Worm (Caenorhabditis elegans) whole organism, late embryonic: ENCODE data around the gene hacd-1.

ENCODE experiments used
- F13H6.1 ChIP-seq: sonication (generic microtip); optimal IDR thresholded peaks from 2 replicates; lab custom pipeline; 2016; ENCODE audit warnings: missing genetic modification characterization, missing compliant biosample characterization
- K02D7.2 ChIP-seq: sonication (generic microtip); optimal IDR thresholded peaks from 2 replicates; lab custom pipeline; 2017; ENCODE audit warnings: mild to moderate bottlenecking, missing genetic modification characterization, missing compliant biosample characterization
- K09A11.1 ChIP-seq: sonication (generic microtip); optimal IDR thresholded peaks from 2 replicates; lab custom pipeline; 2017; ENCODE audit warnings: antibody characterized with exemption, mild to moderate bottlenecking, missing genetic modification characterization, missing compliant biosample characterization; ENCODE audit not compliant: insufficient read depth
- T23F11.4 ChIP-seq: fragments of 200-800 bp; sonication (Bioruptor generic); optimal IDR thresholded peaks from 2 replicates; lab custom pipeline; 2018; ENCODE audit warnings: mild to moderate bottlenecking, missing genetic modification characterization, missing compliant biosample characterization
- ceh-14 ChIP-seq: sonication (generic microtip); optimal IDR thresholded peaks from 2 replicates; lab custom pipeline; 2016; ENCODE audit warnings: missing genotype, missing genetic modification characterization, missing compliant biosample characterization
- ceh-18 ChIP-seq: sonication (generic microtip); optimal IDR thresholded peaks from 2 replicates; lab custom pipeline; 2016; ENCODE audit warnings: missing genetic modification characterization, missing compliant biosample characterization
- ceh-19 ChIP-seq: fragments of 200-800 bp; sonication (Bioruptor generic); optimal IDR thresholded peaks from 2 replicates; lab custom pipeline; 2018; ENCODE audit warnings: mild to moderate bottlenecking, missing genetic modification characterization, missing compliant biosample characterization
- ceh-2 ChIP-seq: sonication (generic microtip); optimal IDR thresholded peaks from 2 replicates; lab custom pipeline; 2016; ENCODE audit warnings: missing genotype, missing genetic modification characterization, missing compliant biosample characterization
- ceh-24 ChIP-seq: sonication (generic microtip); optimal IDR thresholded peaks from 2 replicates; lab custom pipeline; 2016; ENCODE audit warnings: mild to moderate bottlenecking, missing genetic modification characterization, missing compliant biosample characterization
- ceh-30 ChIP-seq: fragments of 150-350 bp; optimal IDR thresholded peaks from 2 replicates; lab custom pipeline; 2014; ENCODE audit warnings: missing biosample characterization, missing genetic modification characterization
- ceh-34 ChIP-seq: sonication (generic microtip); optimal IDR thresholded peaks from 2 replicates; lab custom pipeline; 2016; ENCODE audit warnings: mild to moderate bottlenecking, missing genetic modification characterization, missing compliant biosample characterization
- ceh-6 ChIP-seq: fragments of 200-800 bp; sonication (Bioruptor generic); optimal IDR thresholded peaks from 2 replicates; lab custom pipeline; 2018; ENCODE audit warnings: mild to moderate bottlenecking, missing genetic modification characterization, missing compliant biosample characterization
- che-1 ChIP-seq: sonication (generic microtip); optimal IDR thresholded peaks from 2 replicates; lab custom pipeline; 2016; ENCODE audit warnings: mild to moderate bottlenecking, missing genetic modification characterization, missing compliant biosample characterization
- elt-2 ChIP-seq: sonication (generic microtip); optimal IDR thresholded peaks from 2 replicates; lab custom pipeline; 2016; ENCODE audit warnings: missing genetic modification reagents, missing genetic modification characterization, missing compliant biosample characterization
- elt-4 ChIP-seq: sonication (generic microtip); optimal IDR thresholded peaks from 2 replicates; lab custom pipeline; 2016; ENCODE audit warnings: missing genetic modification characterization, missing compliant biosample characterization
- eyg-1 ChIP-seq: sonication (generic microtip); optimal IDR thresholded peaks from 2 replicates; lab custom pipeline; 2016; ENCODE audit warnings: missing genotype, missing genetic modification characterization, missing compliant biosample characterization
- fkh-10 ChIP-seq: fragments of 150-350 bp; optimal IDR thresholded peaks from 2 replicates; lab custom pipeline; 2014; ENCODE audit warnings: missing biosample characterization, missing genetic modification reagents, missing genetic modification characterization
- fkh-6 ChIP-seq: sonication (generic microtip); optimal IDR thresholded peaks from 2 replicates; lab custom pipeline; 2016; ENCODE audit warnings: missing genetic modification characterization, missing compliant biosample characterization
- hlh-13 ChIP-seq: fragments of 200-800 bp; sonication (Bioruptor generic); optimal IDR thresholded peaks from 2 replicates; lab custom pipeline; 2018; ENCODE audit warnings: mild to moderate bottlenecking, missing genetic modification characterization, missing compliant biosample characterization
- hlh-15 ChIP-seq: sonication (generic microtip); optimal IDR thresholded peaks from 2 replicates; lab custom pipeline; 2016; ENCODE audit warnings: missing genetic modification characterization, missing compliant biosample characterization
- lin-11 ChIP-seq: fragments of 200-800 bp; sonication (Bioruptor generic); optimal IDR thresholded peaks from 2 replicates; lab custom pipeline; 2018; ENCODE audit warnings: mild to moderate bottlenecking, missing genetic modification characterization, missing compliant biosample characterization
- madf-2 ChIP-seq: sonication (generic microtip); optimal IDR thresholded peaks from 2 replicates; lab custom pipeline; 2017; ENCODE audit warnings: missing genetic modification characterization, missing compliant biosample characterization
- mec-3 ChIP-seq: sonication (generic microtip); optimal IDR thresholded peaks from 2 replicates; lab custom pipeline; 2016; ENCODE audit warnings: borderline replicate concordance, missing genetic modification characterization, missing compliant biosample characterization
- nfya-1 ChIP-seq: sonication (generic microtip); optimal IDR thresholded peaks from 2 replicates; lab custom pipeline; 2017; ENCODE audit warnings: missing genetic modification characterization, mild to moderate bottlenecking, missing compliant biosample characterization, antibody characterized with exemption, moderate library complexity
- nhr-11 ChIP-seq: fragments of 150-350 bp; optimal IDR thresholded peaks from 2 replicates; lab custom pipeline; 2014; ENCODE audit warnings: missing biosample characterization, missing genetic modification characterization
- nhr-232 ChIP-seq: sonication (generic microtip); optimal IDR thresholded peaks from 2 replicates; lab custom pipeline; 2016; ENCODE audit warnings: missing genetic modification characterization, missing compliant biosample characterization
- npax-4 ChIP-seq: sonication (generic microtip); optimal IDR thresholded peaks from 2 replicates; lab custom pipeline; 2016; ENCODE audit warnings: missing genetic modification characterization, missing compliant biosample characterization
- pag-3 ChIP-seq: sonication (generic microtip); optimal IDR thresholded peaks from 2 replicates; lab custom pipeline; 2016; ENCODE audit warnings: missing compliant biosample characterization, missing genetic modification characterization, borderline replicate concordance
- pat-9 ChIP-seq: fragments of 200-800 bp; sonication (Bioruptor generic); optimal IDR thresholded peaks from 2 replicates; lab custom pipeline; 2018; ENCODE audit warnings: mild to moderate bottlenecking, missing genetic modification characterization, moderate library complexity, missing compliant biosample characterization
- pax-1 ChIP-seq: fragments of 150-350 bp; optimal IDR thresholded peaks from 2 replicates; lab custom pipeline; 2014; ENCODE audit warnings: missing biosample characterization, missing genetic modification characterization
- pha-2 ChIP-seq: sonication (generic microtip); optimal IDR thresholded peaks from 2 replicates; lab custom pipeline; 2017; ENCODE audit warnings: mild to moderate bottlenecking, missing genetic modification characterization, missing compliant biosample characterization
- ref-2 ChIP-seq: sonication (generic microtip); optimal IDR thresholded peaks from 2 replicates; lab custom pipeline; 2016; ENCODE audit warnings: missing genetic modification characterization, missing compliant biosample characterization
- rnt-1 ChIP-seq: sonication (generic microtip); optimal IDR thresholded peaks from 2 replicates; lab custom pipeline; 2016; ENCODE audit warnings: missing genetic modification characterization, missing compliant biosample characterization
- sdc-2 ChIP-seq: sonication (generic microtip); optimal IDR thresholded peaks from 2 replicates; lab custom pipeline; 2016; ENCODE audit warnings: missing genotype, missing genetic modification characterization, missing compliant biosample characterization
- sox-2 ChIP-seq: fragments of 200-800 bp; sonication (Bioruptor generic); IDR thresholded peaks from 2 replicates; pipeline ENCODE4 v1.3.6; 2022; ENCODE audit warnings: missing genetic modification reagents, missing genetic modification characterization, missing compliant biosample characterization
- sox-4 ChIP-seq: sonication (generic microtip); optimal IDR thresholded peaks from 2 replicates; lab custom pipeline; 2017; ENCODE audit warnings: mild to moderate bottlenecking, missing genetic modification characterization, inconsistent platforms, missing compliant biosample characterization
- unc-3 ChIP-seq, 2 experiments: fragments of 200-800 bp in 1 of 2; sonication (Bioruptor generic) in 1 of 2; sonication (generic microtip) in 1 of 2; conservative IDR thresholded peaks in 1 of 2; optimal IDR thresholded peaks in 1 of 2; 2 replicates each; pipeline versions ENCODE4 v1.3.6 to Lab custom; 2016 to 2022; ENCODE audit warnings: missing compliant biosample characterization in 2 of 2, missing genetic modification characterization in 2 of 2, missing genetic modification reagents in 1 of 2
- unc-86 ChIP-seq: sonication (generic microtip); optimal IDR thresholded peaks from 2 replicates; lab custom pipeline; 2016; ENCODE audit warnings: missing genetic modification characterization, missing compliant biosample characterization
- zip-5 ChIP-seq: sonication (generic microtip); optimal IDR thresholded peaks from 2 replicates; lab custom pipeline; 2016; ENCODE audit warnings: missing genetic modification characterization, missing compliant biosample characterization
- ztf-16 ChIP-seq: sonication (generic microtip); optimal IDR thresholded peaks from 2 replicates; lab custom pipeline; 2017; ENCODE audit warnings: missing genetic modification characterization, missing compliant biosample characterization

The hacd-1 gene

ce11 chrV:1447724-1448123, 12.4 kb upstream of the hacd-1 start, which contains the start of gene cnc-3:
Gene cnc-3, plus strand, starts transcription at chrV:1448004.
- TF ChIP-seq lin-11 (tag; lab: Kevin White, UChicago) (no peak), mec-3 (tag; lab: Kevin White, UChicago) (no peak), eyg-1 (tag; lab: Kevin White, UChicago) (no peak), ceh-34 (tag; lab: Kevin White, UChicago) (no peak), elt-2 (tag; lab: Kevin White, UChicago) (no peak), zip-5 (tag; lab: Kevin White, UChicago) (no peak), elt-4 (tag; lab: Kevin White, UChicago) (no peak), nhr-11 (tag; lab: Kevin White, UChicago) (no peak)
- TF ChIP-seq, all 69 proteins: peak for 0

- TF ChIP-seq F13H6.1: no peak
- TF ChIP-seq pag-3: no peak
- TF ChIP-seq K09A11.1 (tag; lab: Kevin White, UChicago): no peak
- TF ChIP-seq sdc-2 (tag; lab: Kevin White, UChicago): no peak
- TF ChIP-seq ceh-24 (tag; lab: Kevin White, UChicago): no peak
- no peak for TF ChIP-seq T23F11.4 (GFP tag; lab: Kevin White, UChicago)
- no peak for TF ChIP-seq ref-2 (tag; lab: Kevin White, UChicago)
- TF ChIP-seq zip-5 (tag; lab: Kevin White, UChicago): no peak
- no peak for TF ChIP-seq pat-9 (tag; lab: Kevin White, UChicago)
- no peak for TF ChIP-seq hlh-15 (tag; lab: Kevin White, UChicago)
- no peak for TF ChIP-seq sox-4
- TF ChIP-seq unc-86 (tag; lab: Kevin White, UChicago): no peak
Measured at ce11 chrV:1450160-1450559, 10.0 kb upstream of the hacd-1 start, which contains the start of gene cnc-2. Gene cnc-2, minus strand, starts transcription at chrV:1450183.

- TF ChIP-seq sox-2 (GFP tag; lab: Robert Waterston, UW) (no peak), madf-2 (tag; lab: Kevin White, UChicago) (no peak), ceh-30 (tag; lab: Kevin White, UChicago) (no peak), ceh-34 (tag; lab: Kevin White, UChicago) (no peak), rnt-1 (no peak), ceh-14 (tag; lab: Kevin White, UChicago) (no peak), elt-2 (tag; lab: Kevin White, UChicago) (no peak), eyg-1 (tag; lab: Kevin White, UChicago) (no peak), pax-1 (tag; lab: Kevin White, UChicago) (no peak), che-1 (tag; lab: Kevin White, UChicago) (no peak), ceh-24 (tag; lab: Kevin White, UChicago) (no peak), zip-5 (tag; lab: Kevin White, UChicago) (no peak), ceh-6 (GFP tag; lab: Kevin White, UChicago) (no peak), ztf-16 (no peak), fkh-10 (GFP tag; lab: Kevin White, UChicago) (no peak), sox-4 (no peak), npax-4 (tag; lab: Kevin White, UChicago) (no peak), unc-3 (GFP tag; conservative IDR thresholded peaks at IDR 0.05; lab: Robert Waterston, UW) (no peak), unc-3 (tag; optimal IDR thresholded peaks at IDR 0.05; lab: Kevin White, UChicago) (no peak), sdc-2 (tag; lab: Kevin White, UChicago) (no peak), K09A11.1 (tag; lab: Kevin White, UChicago) (no peak)
Measured at ce11 chrV:1451334-1451733, 8.8 kb upstream of the hacd-1 start, which contains the start of gene srj-23. Gene srj-23, plus strand, starts transcription at chrV:1451634.

- TF ChIP-seq elt-4 (tag; lab: Kevin White, UChicago) (no peak), fkh-10 (GFP tag; lab: Kevin White, UChicago) (no peak), nfya-1 (tag; lab: Kevin White, UChicago) (no peak), ceh-24 (tag; lab: Kevin White, UChicago) (no peak), pha-2 (no peak), K02D7.2 (no peak), pat-9 (tag; lab: Kevin White, UChicago) (no peak), sox-2 (GFP tag; lab: Robert Waterston, UW) (no peak), F13H6.1 (no peak), nhr-232 (tag; lab: Kevin White, UChicago) (no peak), ceh-18 (tag; lab: Kevin White, UChicago) (no peak), elt-2 (tag; lab: Kevin White, UChicago) (no peak), fkh-6 (no peak), ceh-2 (tag; lab: Kevin White, UChicago) (no peak), mec-3 (tag; lab: Kevin White, UChicago) (no peak), ceh-19 (GFP tag; lab: Kevin White, UChicago) (no peak), ref-2 (tag; lab: Kevin White, UChicago) (no peak), hlh-13 (GFP tag; lab: Kevin White, UChicago) (no peak)
Measured at ce11 chrV:1454762-1455161, 5.4 kb upstream of the hacd-1 start, which contains the start of gene chil-14. Gene chil-14, plus strand, starts transcription at chrV:1455062.
